Fruit fly (Drosophila melanogaster) whole organism, embryonic: ENCODE data around the gene CG15772.
A peak's percentile ranks its signal among the peaks of the same experiment; 100 is the strongest.

Experiments
- Atf3 ChIP-seq: fragments of 200-800 bp; sonication (Bioruptor generic); optimal IDR thresholded peaks from 3 replicates; lab custom pipeline; 2016; ENCODE audit warnings: missing biosample characterization, missing genetic modification characterization
- Awh ChIP-seq: fragments of 200-800 bp; sonication (Bioruptor generic); IDR thresholded peaks from 2 replicates; pipeline ENCODE4, ENCODE4 v1.3.6; 2022; ENCODE audit warnings: missing biosample characterization, missing genetic modification characterization
- Bgb ChIP-seq: fragments of 200-800 bp; sonication (Bioruptor generic); IDR thresholded peaks from 2 replicates; pipeline ENCODE4 v1.3.6; 2022; ENCODE audit warnings: missing biosample characterization, missing genetic modification characterization; ENCODE audit not compliant: partially characterized antibody
- CG10267 ChIP-seq: fragments of 200-800 bp; sonication (Bioruptor generic); optimal IDR thresholded peaks from 2 replicates; lab custom pipeline; 2018; ENCODE audit warnings: missing biosample characterization, mild to moderate bottlenecking, missing genetic modification characterization, moderate library complexity
- CG10979 ChIP-seq: fragments of 200-800 bp; sonication (Bioruptor generic); optimal IDR thresholded peaks from 2 replicates; lab custom pipeline; 2018; ENCODE audit warnings: missing biosample characterization, mild to moderate bottlenecking, missing genetic modification characterization, moderate library complexity
- CG12659 ChIP-seq: fragments of 200-800 bp; sonication (Bioruptor generic); optimal IDR thresholded peaks from 3 replicates; lab custom pipeline; 2017; ENCODE audit warnings: mild to moderate bottlenecking, missing biosample characterization, missing genetic modification reagents, missing genetic modification characterization
- CG12744 ChIP-seq: fragments of 200-800 bp; sonication (Bioruptor generic); optimal IDR thresholded peaks from 2 replicates; lab custom pipeline; 2016; ENCODE audit warnings: missing biosample characterization, missing genetic modification characterization
- CG13624 ChIP-seq: fragments of 200-800 bp; sonication (Bioruptor generic); optimal IDR thresholded peaks from 2 replicates; lab custom pipeline; 2016; ENCODE audit warnings: missing biosample characterization, missing genetic modification characterization
- CG14441 ChIP-seq: fragments of 200-800 bp; sonication (Bioruptor generic); IDR thresholded peaks from 2 replicates; pipeline ENCODE4 v1.3.6; 2022; ENCODE audit warnings: missing biosample characterization, missing genetic modification characterization
- CG16863 ChIP-seq: fragments of 200-800 bp; sonication (Bioruptor generic); optimal IDR thresholded peaks from 3 replicates; lab custom pipeline; 2016; ENCODE audit warnings: missing biosample characterization, missing genetic modification characterization
- CG17328 ChIP-seq: fragments of 200-800 bp; sonication (Bioruptor generic); IDR thresholded peaks from 2 replicates; pipeline ENCODE4 v1.3.6; 2022; ENCODE audit warnings: missing biosample characterization, missing genetic modification characterization
- CG18262 ChIP-seq: fragments of 200-800 bp; optimal IDR thresholded peaks from 3 replicates; lab custom pipeline; 2019; ENCODE audit warnings: missing biosample characterization, mild to moderate bottlenecking, missing genetic modification characterization, moderate library complexity
- CG18619 ChIP-seq: fragments of 200-800 bp; sonication (Bioruptor generic); optimal IDR thresholded peaks from 3 replicates; lab custom pipeline; 2017; ENCODE audit warnings: missing biosample characterization, mild to moderate bottlenecking, missing genetic modification characterization
- CG2120 ChIP-seq: fragments of 200-800 bp; sonication (Bioruptor generic); optimal IDR thresholded peaks from 3 replicates; lab custom pipeline; 2016; ENCODE audit warnings: missing biosample characterization, missing genetic modification characterization
- CG31224 ChIP-seq: fragments of 200-800 bp; sonication (Bioruptor generic); IDR thresholded peaks from 2 replicates; pipeline ENCODE4 v1.3.6; 2022; ENCODE audit warnings: missing biosample characterization, missing genetic modification characterization
- CG3163 ChIP-seq: fragments of 200-800 bp; sonication (Bioruptor generic); optimal IDR thresholded peaks from 3 replicates; lab custom pipeline; 2016; ENCODE audit warnings: missing biosample characterization, missing genetic modification characterization
- CG42726 ChIP-seq: fragments of 200-800 bp; sonication (Bioruptor generic); IDR thresholded peaks from 2 replicates; pipeline ENCODE4 v1.3.6; 2022; ENCODE audit warnings: missing biosample characterization, missing genetic modification characterization; ENCODE audit not compliant: partially characterized antibody
- CG4360 ChIP-seq: fragments of 200-800 bp; sonication (Bioruptor generic); IDR thresholded peaks from 2 replicates; pipeline ENCODE4 v1.3.6; 2022; ENCODE audit warnings: missing biosample characterization, missing genetic modification characterization
- CG4404 ChIP-seq: fragments of 200-800 bp; sonication (Bioruptor generic); IDR thresholded peaks from 2 replicates; pipeline ENCODE4 v1.3.6; 2022; ENCODE audit warnings: missing biosample characterization, missing genetic modification characterization
- CG7963 ChIP-seq: fragments of 200-800 bp; sonication (Bioruptor generic); IDR thresholded peaks from 3 replicates; pipeline ENCODE4 v1.3.6; 2022; ENCODE audit warnings: missing biosample characterization, missing genetic modification characterization; ENCODE audit not compliant: partially characterized antibody
- CG8089 ChIP-seq: fragments of 200-800 bp; sonication (Bioruptor generic); optimal IDR thresholded peaks from 3 replicates; lab custom pipeline; 2016; ENCODE audit warnings: missing biosample characterization, missing genetic modification characterization
- CHES-1-like ChIP-seq: fragments of 200-800 bp; sonication (Bioruptor generic); optimal IDR thresholded peaks from 2 replicates; lab custom pipeline; 2016; ENCODE audit warnings: missing biosample characterization, missing genetic modification characterization
- CrebB ChIP-seq: fragments of 200-800 bp; sonication (Bioruptor generic); optimal IDR thresholded peaks from 3 replicates; lab custom pipeline; 2018; ENCODE audit warnings: missing biosample characterization, mild to moderate bottlenecking, missing genetic modification characterization
- D19B ChIP-seq: fragments of 200-800 bp; sonication (Bioruptor generic); optimal IDR thresholded peaks from 2 replicates; lab custom pipeline; 2017; ENCODE audit warnings: missing biosample characterization, mild to moderate bottlenecking, missing genetic modification characterization
- Elba2 ChIP-seq: fragments of 200-800 bp; sonication (Bioruptor generic); optimal IDR thresholded peaks from 3 replicates; lab custom pipeline; 2016; ENCODE audit warnings: missing biosample characterization, missing genetic modification characterization
- Gug ChIP-seq: fragments of 200-800 bp; sonication (Bioruptor generic); IDR thresholded peaks from 4 replicates; pipeline ENCODE4 v1.3.6; 2022; ENCODE audit warnings: missing biosample characterization, missing genetic modification characterization
- HLH3B ChIP-seq: fragments of 200-800 bp; sonication (Bioruptor generic); IDR thresholded peaks from 2 replicates; pipeline ENCODE4 v1.3.6; 2022; ENCODE audit warnings: missing biosample characterization, missing genetic modification characterization
- Hr51 ChIP-seq, 2 experiments: fragments of 200-800 bp; sonication (Bioruptor generic); optimal IDR thresholded peaks; 2 replicates in 1 of 2; 3 replicates in 1 of 2; lab custom pipeline; 2016 to 2018; ENCODE audit warnings: missing biosample characterization in 2 of 2, missing genetic modification characterization in 2 of 2, mild to moderate bottlenecking in 1 of 2, moderate library complexity in 1 of 2
- Jarid2 ChIP-seq: fragments of 200-800 bp; sonication (Bioruptor generic); optimal IDR thresholded peaks from 3 replicates; lab custom pipeline; 2017; ENCODE audit warnings: mild to moderate bottlenecking, missing biosample characterization, missing genetic modification reagents, missing genetic modification characterization
- Lim3 ChIP-seq: fragments of 200-800 bp; sonication (Bioruptor generic); IDR thresholded peaks from 2 replicates; pipeline ENCODE4 v1.3.6; 2022; ENCODE audit warnings: missing biosample characterization, missing genetic modification characterization
- Meics ChIP-seq: fragments of 200-800 bp; sonication (Bioruptor generic); optimal IDR thresholded peaks from 2 replicates; lab custom pipeline; 2017; ENCODE audit warnings: missing biosample characterization, mild to moderate bottlenecking, missing genetic modification characterization
- Ptx1 ChIP-seq: fragments of 200-800 bp; sonication (Bioruptor generic); IDR thresholded peaks from 2 replicates; pipeline ENCODE4 v1.3.6; 2022; ENCODE audit warnings: missing biosample characterization, missing genetic modification characterization
- Sox100B ChIP-seq: fragments of 200-800 bp; sonication (Bioruptor generic); optimal IDR thresholded peaks from 3 replicates; lab custom pipeline; 2018; ENCODE audit warnings: missing biosample characterization, mild to moderate bottlenecking, missing genetic modification characterization
- Sox102F ChIP-seq: fragments of 200-800 bp; sonication (Bioruptor generic); optimal IDR thresholded peaks from 2 replicates; lab custom pipeline; 2018; ENCODE audit warnings: missing biosample characterization, mild to moderate bottlenecking, missing genetic modification characterization, moderate library complexity
- chn ChIP-seq: fragments of 200-800 bp; sonication (Bioruptor generic); optimal IDR thresholded peaks from 2 replicates; lab custom pipeline; 2016; ENCODE audit warnings: missing biosample characterization, missing genetic modification characterization
- dan ChIP-seq: fragments of 200-800 bp; sonication (Bioruptor generic); IDR thresholded peaks from 2 replicates; pipeline ENCODE4 v1.3.6; 2022; ENCODE audit warnings: missing biosample characterization, missing genetic modification characterization
- dm ChIP-seq: fragments of 200-800 bp; sonication (Bioruptor generic); optimal IDR thresholded peaks from 3 replicates; lab custom pipeline; 2016; ENCODE audit warnings: missing biosample characterization, missing genetic modification characterization
- emc ChIP-seq: fragments of 200-800 bp; sonication (Bioruptor generic); optimal IDR thresholded peaks from 2 replicates; lab custom pipeline; 2016; ENCODE audit warnings: missing biosample characterization, missing genetic modification characterization
- ewg ChIP-seq: fragments of 200-800 bp; sonication (Bioruptor generic); optimal IDR thresholded peaks from 3 replicates; lab custom pipeline; 2017; ENCODE audit warnings: mild to moderate bottlenecking, missing biosample characterization, missing genetic modification reagents, missing genetic modification characterization
- ham ChIP-seq: fragments of 200-800 bp; sonication (Bioruptor generic); IDR thresholded peaks from 2 replicates; pipeline ENCODE4 v1.3.6; 2022; ENCODE audit warnings: missing biosample characterization, missing genetic modification characterization
- kah ChIP-seq: fragments of 200-800 bp; sonication (Bioruptor generic); optimal IDR thresholded peaks from 2 replicates; lab custom pipeline; 2018; ENCODE audit warnings: missing biosample characterization, mild to moderate bottlenecking, missing genetic modification characterization
- lov ChIP-seq, 2 experiments: fragments of 200-800 bp in 1 of 2; fragments of >200 bp in 1 of 2; sonication (Bioruptor generic) in 1 of 2; IDR thresholded peaks in 1 of 2; optimal IDR thresholded peaks in 1 of 2; 2 replicates in 1 of 2; 3 replicates in 1 of 2; pipeline versions ENCODE4 v1.3.6 to Lab custom; 2017 to 2022; ENCODE audit warnings: missing biosample characterization in 1 of 2, missing genetic modification characterization in 1 of 2
- odd ChIP-seq: fragments of 200-800 bp; sonication (Bioruptor generic); optimal IDR thresholded peaks from 2 replicates; lab custom pipeline; 2017; ENCODE audit warnings: missing biosample characterization, mild to moderate bottlenecking, missing genetic modification characterization
- rib ChIP-seq: fragments of 200-800 bp; sonication (Bioruptor generic); IDR thresholded peaks from 2 replicates; pipeline ENCODE4 v1.3.6; 2022; ENCODE audit warnings: missing biosample characterization, missing genetic modification characterization
- tap ChIP-seq: fragments of 200-800 bp; optimal IDR thresholded peaks from 3 replicates; lab custom pipeline; 2019; ENCODE audit warnings: missing biosample characterization, mild to moderate bottlenecking, missing genetic modification characterization, moderate library complexity
- zen2 ChIP-seq: fragments of 200-800 bp; sonication (Bioruptor generic); IDR thresholded peaks from 3 replicates; pipeline ENCODE4 v1.3.6; 2022; ENCODE audit warnings: missing biosample characterization, missing genetic modification characterization; ENCODE audit not compliant: partially characterized antibody
- zfh2 ChIP-seq: fragments of 200-800 bp; sonication (Bioruptor generic); optimal IDR thresholded peaks from 2 replicates; lab custom pipeline; 2016; ENCODE audit warnings: missing biosample characterization, missing genetic modification characterization

The CG15772 gene

DNA sequence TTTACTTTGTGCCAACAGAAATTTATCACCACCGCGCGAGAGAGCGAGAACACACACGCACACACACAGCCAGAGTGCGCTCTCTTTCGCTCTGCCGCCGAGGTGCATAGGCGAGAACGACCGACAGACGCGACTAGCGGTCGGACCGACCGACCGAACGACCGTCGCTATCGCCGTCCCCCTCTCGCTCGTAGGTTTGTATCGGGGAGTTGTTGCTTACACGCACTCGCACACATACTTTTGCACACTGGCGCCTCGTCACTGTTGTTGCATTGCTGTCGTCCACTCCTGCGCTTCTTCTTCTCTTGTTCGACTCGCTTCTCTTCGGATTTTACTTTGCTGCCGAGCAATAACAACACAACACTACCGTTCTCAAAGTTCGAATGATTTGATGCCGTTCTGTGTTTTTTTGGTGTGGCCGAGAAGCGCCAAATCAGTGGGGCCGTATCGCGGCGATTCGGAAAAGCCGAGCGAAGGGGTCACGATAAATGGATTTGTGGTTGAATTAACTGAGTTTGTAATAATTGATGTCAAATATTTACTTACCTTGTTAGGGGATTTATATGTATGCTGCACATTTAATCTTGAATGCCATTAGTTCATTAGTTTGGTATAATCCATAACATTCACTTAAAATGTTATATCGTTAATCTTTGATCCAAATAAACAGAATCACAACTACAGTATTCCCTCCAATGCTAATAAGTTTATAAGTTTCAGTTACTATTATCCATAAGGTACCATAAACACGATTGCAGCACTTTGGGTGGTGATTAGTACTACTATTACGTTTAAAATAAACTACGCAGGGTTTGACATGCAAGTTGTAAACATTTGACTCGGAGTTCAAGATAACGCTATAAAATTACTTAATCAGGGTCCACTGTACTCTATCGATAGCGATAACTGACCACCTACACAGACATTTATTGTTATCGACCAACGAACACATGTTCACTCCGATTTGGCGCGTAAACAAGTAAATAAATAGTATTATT, 4.9 kb upstream of the CG15772 start, which contains the start of the genes IntS6 and Rtel1 (continued):
- TF ChIP-seq CG10267 (tag; lab: Kevin White, UChicago): peak; percentile 78
- peak; percentile 96 for TF ChIP-seq CG2120
- peak; percentile 80 for TF ChIP-seq CG10979
- peak; percentile 88 for TF ChIP-seq CG12744 (GFP tag; lab: Kevin White, UChicago)
- TF ChIP-seq CrebB (tag; lab: Kevin White, UChicago): peak; percentile 84
- TF ChIP-seq Hr51 (GFP tag; optimal IDR thresholded peaks at IDR 0.05; lab: Kevin White, UChicago): peak; percentile 89 to 92
- peak; percentile 89 for TF ChIP-seq CG18619 (GFP tag; lab: Kevin White, UChicago)
- TF ChIP-seq Atf3 (GFP tag; lab: Kevin White, UChicago): peak; percentile 86
- peak; percentile 83 for TF ChIP-seq ham (GFP tag; lab: Robert Waterston, UW)
- peak; percentile 77 for TF ChIP-seq dan (GFP tag; lab: Robert Waterston, UW)
- TF ChIP-seq CG7963 (GFP tag; lab: Robert Waterston, UW): peak; percentile 41; the same call in 1 of the 3 replicates
- no peak for TF ChIP-seq lov (optimal IDR thresholded peaks at IDR 0.05; lab: Kevin White, UChicago)
- peak; percentile 68; the same call in 1 of the 3 replicates for TF ChIP-seq lov (GFP tag; IDR thresholded peaks at IDR 0.05; lab: Robert Waterston, UW)
- peak; percentile 95 for TF ChIP-seq zfh2 (GFP tag; lab: Kevin White, UChicago)
- peak; percentile 94 for TF ChIP-seq Ptx1 (GFP tag; lab: Robert Waterston, UW)
- TF ChIP-seq Gug (GFP tag; lab: Robert Waterston, UW): peak; percentile 90
- peak; percentile 89 for TF ChIP-seq CG14441 (GFP tag; lab: Robert Waterston, UW)
- TF ChIP-seq D19B: peak; percentile 71
- peak; percentile 75 for TF ChIP-seq odd
- TF ChIP-seq CG4404 (GFP tag; lab: Robert Waterston, UW): peak; percentile 85
- peak; percentile 73 for TF ChIP-seq emc
- TF ChIP-seq CG8089 (GFP tag; lab: Kevin White, UChicago): peak; percentile 86
- TF ChIP-seq CHES-1-like (GFP tag; lab: Kevin White, UChicago): peak; percentile 88
- peak; percentile 84 for TF ChIP-seq Sox102F
- TF ChIP-seq HLH3B: peak; percentile 81
- TF ChIP-seq tap (tag; lab: Kevin White, UChicago): peak; percentile 86
- TF ChIP-seq Sox100B: peak; percentile 82
- peak; percentile 84 for TF ChIP-seq dm (GFP tag; lab: Kevin White, UChicago)
- TF ChIP-seq Jarid2 (GFP tag; lab: Kevin White, UChicago): peak; percentile 47
- TF ChIP-seq CG13624 (GFP tag; lab: Kevin White, UChicago): peak; percentile 89
- TF ChIP-seq CG42726 (GFP tag; lab: Robert Waterston, UW): peak; percentile 63; the same call in 1 of the 2 replicates
- no peak for TF ChIP-seq zen2
- TF ChIP-seq CG4360 (GFP tag; lab: Robert Waterston, UW): peak; percentile 74
- peak; percentile 90 for TF ChIP-seq Meics
- peak; percentile 39 for TF ChIP-seq Elba2
- peak; percentile 91 for TF ChIP-seq CG12659 (GFP tag; lab: Kevin White, UChicago)
- peak; percentile 63 for TF ChIP-seq CG3163 (GFP tag; lab: Kevin White, UChicago)
- TF ChIP-seq kah (GFP tag; lab: Kevin White, UChicago): peak; percentile 57
- TF ChIP-seq CG31224 (GFP tag; lab: Robert Waterston, UW): peak; percentile 87
- peak; percentile 81 for TF ChIP-seq CG17328 (GFP tag; lab: Robert Waterston, UW)
- peak; percentile 87 for TF ChIP-seq chn (GFP tag; lab: Kevin White, UChicago)
- TF ChIP-seq CG16863: peak; percentile 89
- peak; percentile 44; the same call in 1 of the 2 replicates for TF ChIP-seq Bgb (GFP tag; lab: Robert Waterston, UW)
- TF ChIP-seq Lim3 (GFP tag; lab: Robert Waterston, UW): peak; percentile 69
- TF ChIP-seq ewg (GFP tag; lab: Kevin White, UChicago): peak; percentile 70
- TF ChIP-seq rib (GFP tag; lab: Robert Waterston, UW): peak; percentile 84
- peak; percentile 78 for TF ChIP-seq Awh (GFP tag; lab: Robert Waterston, UW)
- peak; percentile 87 for TF ChIP-seq CG18262 (tag; lab: Kevin White, UChicago)
